Worm (Caenorhabditis elegans): ENCODE measurements around the gene K12B6.4.

- TF ChIP-seq hlh-8 (tag; optimal IDR thresholded peaks at IDR 0.05): no peak
- no peak for TF ChIP-seq npax-4 (tag; optimal IDR thresholded peaks at IDR 0.05)
These were observed 46.2 kb downstream of the K12B6.4 start, which contains the start of gene K08B12.3 for ce11 chrV:6234876-6235275.
